Worm (Caenorhabditis elegans): ENCODE results near the gene mxl-2.

DNA sequence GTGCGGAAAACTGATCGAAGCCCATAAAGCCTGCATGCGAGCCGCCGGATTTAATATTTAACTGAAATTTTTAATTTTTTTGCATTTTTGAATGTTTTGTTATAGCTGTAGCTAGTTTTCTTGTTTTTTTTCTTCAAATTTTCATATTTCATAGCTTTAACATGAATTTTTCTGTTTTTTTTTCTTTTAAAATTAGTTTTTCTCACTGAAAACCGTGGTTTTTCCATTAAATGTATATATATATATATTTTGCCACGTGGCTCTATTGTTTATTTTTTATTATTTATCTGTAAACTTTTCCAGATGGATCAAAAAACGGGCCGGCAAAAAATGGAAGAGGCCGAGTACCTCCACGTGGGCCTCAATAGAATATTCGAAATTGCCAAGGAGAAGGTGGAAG, 3.9 kb upstream of the mxl-2 start, which contains the start of gene sec-20:
- TF ChIP-seq unc-39 (tag; optimal IDR thresholded peaks at IDR 0.05) (no peak), drap-1 (GFP tag; optimal IDR thresholded peaks at IDR 0.05) (no peak), snpc-4 (tag; optimal IDR thresholded peaks at IDR 0.05) (no peak), ces-1 (GFP tag; optimal IDR thresholded peaks at IDR 0.05) (no peak), unc-62 (GFP tag; optimal IDR thresholded peaks at IDR 0.05) (no peak), ceh-39 (tag; optimal IDR thresholded peaks at IDR 0.05) (no peak), elt-3 (tag; optimal IDR thresholded peaks at IDR 0.05) (no peak), mab-5 (tag; optimal IDR thresholded peaks at IDR 0.05) (no peak), ztf-11 (tag; optimal IDR thresholded peaks at IDR 0.05) (no peak), nhr-76 (tag; optimal IDR thresholded peaks at IDR 0.05) (no peak), lin-32 (GFP tag; optimal IDR thresholded peaks at IDR 0.05) (no peak), sptf-1 (tag; optimal IDR thresholded peaks at IDR 0.05) (no peak), nhr-28 (tag; optimal IDR thresholded peaks at IDR 0.05) (no peak)

Data from whole organism, mixed stage, embryonic.